Worm (Caenorhabditis elegans) whole organism, L3 larva: ENCODE data around the gene R105.5.

ENCODE experiments used
- ama-1 ChIP-seq: fragments of 150-350 bp; optimal IDR thresholded peaks from 2 replicates; lab custom pipeline; 2018
- elt-2 ChIP-seq: sonication (generic microtip); optimal IDR thresholded peaks from 2 replicates; lab custom pipeline; 2016; ENCODE audit warnings: missing genetic modification reagents, mild to moderate bottlenecking, missing genetic modification characterization, missing compliant biosample characterization
- lin-39 ChIP-seq: fragments of 150-350 bp; optimal IDR thresholded peaks from 2 replicates; lab custom pipeline; 2018; ENCODE audit warnings: missing biosample characterization, missing genetic modification reagents, missing genetic modification characterization
- lsy-12 ChIP-seq: sonication (generic microtip); optimal IDR thresholded peaks from 2 replicates; lab custom pipeline; 2016; ENCODE audit warnings: mild to moderate bottlenecking, missing genetic modification characterization, missing compliant biosample characterization
- mdl-1 ChIP-seq: fragments of 150-350 bp; optimal IDR thresholded peaks from 2 replicates; lab custom pipeline; 2014; ENCODE audit warnings: missing biosample characterization, missing genetic modification characterization
- nfya-1 ChIP-seq: sonication (generic microtip); optimal IDR thresholded peaks from 2 replicates; lab custom pipeline; 2017; ENCODE audit warnings: missing genetic modification characterization, mild to moderate bottlenecking, missing compliant biosample characterization, antibody characterized with exemption, moderate library complexity; ENCODE audit not compliant: insufficient read depth
- nhr-12 ChIP-seq: fragments of 150-350 bp; optimal IDR thresholded peaks from 2 replicates; lab custom pipeline; 2014; ENCODE audit warnings: missing biosample characterization, missing genetic modification characterization
- nhr-237 ChIP-seq: fragments of 150-350 bp; optimal IDR thresholded peaks from 2 replicates; lab custom pipeline; 2014; ENCODE audit warnings: missing biosample characterization, missing genetic modification characterization
- nhr-28 ChIP-seq: fragments of 150-350 bp; optimal IDR thresholded peaks from 2 replicates; lab custom pipeline; 2014; ENCODE audit warnings: missing biosample characterization, missing genetic modification characterization
- pha-4 ChIP-seq: fragments of 150-350 bp; optimal IDR thresholded peaks from 2 replicates; lab custom pipeline; 2014; ENCODE audit warnings: missing biosample characterization, missing genetic modification reagents, missing genetic modification characterization
- skn-1 ChIP-seq: fragments of 150-350 bp; optimal IDR thresholded peaks from 2 replicates; lab custom pipeline; 2014; ENCODE audit warnings: missing biosample characterization, missing genetic modification characterization
- snpc-4 ChIP-seq: fragments of 150-350 bp; optimal IDR thresholded peaks from 2 replicates; lab custom pipeline; 2014; ENCODE audit warnings: missing biosample characterization, missing genetic modification characterization
- unc-39 ChIP-seq: sonication (generic microtip); optimal IDR thresholded peaks from 4 replicates; lab custom pipeline; 2017; ENCODE audit warnings: missing biosample characterization, missing genetic modification characterization
- unc-62 ChIP-seq: fragments of 150-350 bp; sonication (generic microtip); optimal IDR thresholded peaks from 4 replicates; lab custom pipeline; 2014; ENCODE audit warnings: missing biosample characterization, missing genetic modification reagents, missing genetic modification characterization

DNA sequence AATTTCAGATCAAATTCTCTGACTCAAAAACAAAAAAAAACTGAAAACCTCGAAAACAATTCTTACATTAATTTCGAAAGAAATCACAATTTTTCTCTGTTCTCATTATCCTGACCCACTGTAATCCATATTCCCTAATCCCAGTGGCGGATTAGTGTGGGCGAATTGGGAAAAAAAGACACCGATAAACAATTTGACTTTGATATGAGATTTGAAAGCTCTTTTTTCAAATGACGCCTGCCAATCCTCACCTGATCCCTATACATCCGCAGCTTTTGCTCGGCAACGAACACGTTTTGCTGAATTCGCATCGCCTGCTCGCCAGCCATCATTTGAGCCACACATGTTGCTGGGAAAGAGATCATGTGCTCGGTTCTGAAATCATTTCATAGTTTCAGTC lies 24.4 kb upstream of the R105.5 start:
- TF ChIP-seq nhr-28 (tag; lab: Kevin White, UChicago): no peak
- TF ChIP-seq nhr-12 (tag; lab: Kevin White, UChicago): no peak
- TF ChIP-seq elt-2 (tag; lab: Kevin White, UChicago): no peak
- no peak for TF ChIP-seq lsy-12 (tag; lab: Kevin White, UChicago)
- TF ChIP-seq unc-62: no peak
- TF ChIP-seq nfya-1 (tag; lab: Kevin White, UChicago): no peak
- TF ChIP-seq lin-39 (tag; lab: Kevin White, UChicago): no peak
- TF ChIP-seq nhr-237: no peak
- no peak for TF ChIP-seq unc-39 (tag; lab: Kevin White, UChicago)
- no peak for TF ChIP-seq pha-4 (tag; lab: Kevin White, UChicago)
- no peak for TF ChIP-seq snpc-4 (tag; lab: Kevin White, UChicago)
- TF ChIP-seq skn-1 (tag; lab: Kevin White, UChicago): no peak
- no peak for TF ChIP-seq mdl-1 (tag; lab: Kevin White, UChicago)
- no peak for TF ChIP-seq ama-1
